Fruit fly (Drosophila melanogaster) whole organism, wandering third instar larva: ENCODE measurements around the gene lectin-24Db.

ENCODE experiments used
- Abd-B ChIP-seq: fragments of >200 bp; optimal IDR thresholded peaks from 2 replicates; lab custom pipeline; 2017; ENCODE audit warnings: missing biosample characterization, missing genetic modification characterization
- CG32264 ChIP-seq: fragments of 200-800 bp; sonication (Bioruptor generic); optimal IDR thresholded peaks from 2 replicates; lab custom pipeline; 2016; ENCODE audit warnings: missing biosample characterization, missing genetic modification characterization
- CG9705 ChIP-seq: fragments of 200-800 bp; sonication (Bioruptor generic); optimal IDR thresholded peaks from 2 replicates; lab custom pipeline; 2018; ENCODE audit warnings: missing biosample characterization, mild to moderate bottlenecking, missing genetic modification characterization
- Dfd ChIP-seq: fragments of >200 bp; optimal IDR thresholded peaks from 2 replicates; lab custom pipeline; 2017; ENCODE audit warnings: missing biosample characterization, missing genetic modification characterization
- Dif ChIP-seq: fragments of 200-275, 200-300 bp; sonication (Bioruptor generic); optimal IDR thresholded peaks from 2 replicates; lab custom pipeline; 2018; ENCODE audit warnings: missing biosample characterization, missing genetic modification characterization; ENCODE audit not compliant: partially characterized antibody
- GATAd ChIP-seq: sonication (Bioruptor generic); optimal IDR thresholded peaks from 2 replicates; lab custom pipeline; 2016; ENCODE audit warnings: missing biosample characterization, missing genetic modification characterization
- HLH106 ChIP-seq: fragments of 200-800 bp; optimal IDR thresholded peaks from 3 replicates; lab custom pipeline; 2019; ENCODE audit warnings: missing biosample characterization, mild to moderate bottlenecking, missing genetic modification characterization, moderate library complexity
- Hnf4 ChIP-seq: fragments of 200-800 bp; sonication (Bioruptor generic); optimal IDR thresholded peaks from 2 replicates; lab custom pipeline; 2016; ENCODE audit warnings: missing biosample characterization, mild to moderate bottlenecking, missing genetic modification characterization
- Hr78 ChIP-seq: fragments of >200 bp; optimal IDR thresholded peaks from 2 replicates; lab custom pipeline; 2017; ENCODE audit warnings: missing biosample characterization, missing genetic modification characterization
- Hr83 ChIP-seq: fragments of 200-300 bp; sonication (Bioruptor generic); optimal IDR thresholded peaks from 2 replicates; lab custom pipeline; 2016; ENCODE audit warnings: missing biosample characterization, mild to moderate bottlenecking, missing genetic modification characterization, moderate library complexity; ENCODE audit not compliant: poor library complexity, severe bottlenecking
- Jra ChIP-seq: sonication (Bioruptor generic); optimal IDR thresholded peaks from 2 replicates; lab custom pipeline; 2016; ENCODE audit warnings: missing biosample characterization, missing genetic modification characterization
- Mio ChIP-seq: sonication (Bioruptor generic); optimal IDR thresholded peaks from 2 replicates; lab custom pipeline; 2016; ENCODE audit warnings: missing biosample characterization, missing genetic modification characterization
- Myc ChIP-seq: fragments of >200 bp; optimal IDR thresholded peaks from 2 replicates; lab custom pipeline; 2017
- N ChIP-seq: fragments of >200 bp; optimal IDR thresholded peaks from 2 replicates; lab custom pipeline; 2018; ENCODE audit warnings: missing biosample characterization, missing external identifiers, missing genetic modification characterization
- OdsH ChIP-seq: fragments of 200-800 bp; sonication (Bioruptor generic); optimal IDR thresholded peaks from 2 replicates; lab custom pipeline; 2016; ENCODE audit warnings: missing biosample characterization, mild to moderate bottlenecking, missing genetic modification characterization
- Rel ChIP-seq, 2 experiments: fragments of 200-800 bp; sonication (Bioruptor generic) in 1 of 2; optimal IDR thresholded peaks; 2 replicates in 1 of 2; 3 replicates in 1 of 2; lab custom pipeline; 2016 to 2019; ENCODE audit warnings: mild to moderate bottlenecking in 2 of 2, missing biosample characterization in 2 of 2, missing genetic modification characterization in 2 of 2, moderate library complexity in 1 of 2
- Sp1 ChIP-seq: fragments of 200-800 bp; sonication (Bioruptor generic); optimal IDR thresholded peaks from 3 replicates; lab custom pipeline; 2019; ENCODE audit warnings: missing biosample characterization, mild to moderate bottlenecking, missing genetic modification characterization, moderate library complexity
- Vsx2 ChIP-seq: fragments of 200-300, 225-300 bp; sonication (Bioruptor generic); optimal IDR thresholded peaks from 2 replicates; lab custom pipeline; 2018; ENCODE audit warnings: missing biosample characterization, missing genetic modification characterization; ENCODE audit not compliant: partially characterized antibody
- br ChIP-seq: fragments of 200-800 bp; sonication (Bioruptor generic); optimal IDR thresholded peaks from 2 replicates; lab custom pipeline; 2016; ENCODE audit warnings: missing biosample characterization, missing genetic modification characterization
- brk ChIP-seq: fragments of 200-800 bp; sonication (Bioruptor generic); optimal IDR thresholded peaks from 2 replicates; lab custom pipeline; 2016; ENCODE audit warnings: missing biosample characterization, mild to moderate bottlenecking, missing genetic modification characterization
- dl ChIP-seq, 2 experiments: fragments of 175-275, 200-275 bp in 1 of 2; fragments of 200-275 bp in 1 of 2; sonication (Bioruptor generic); optimal IDR thresholded peaks; lab custom pipeline; 2018; ENCODE audit warnings: mild to moderate bottlenecking in 2 of 2, missing biosample characterization in 2 of 2, missing genetic modification characterization in 2 of 2, moderate library complexity in 2 of 2; ENCODE audit not compliant: partially characterized antibody in 2 of 2, insufficient read depth in 1 of 2
- dmrt93B ChIP-seq: fragments of 200-800 bp; sonication (Bioruptor generic); optimal IDR thresholded peaks from 2 replicates; lab custom pipeline; 2018; ENCODE audit warnings: missing biosample characterization, mild to moderate bottlenecking, missing genetic modification characterization
- dsf ChIP-seq: sonication (Bioruptor generic); optimal IDR thresholded peaks from 2 replicates; lab custom pipeline; 2016; ENCODE audit warnings: missing biosample characterization, missing genetic modification characterization, borderline replicate concordance
- ey ChIP-seq: fragments of 200-800 bp; sonication (Bioruptor generic); optimal IDR thresholded peaks from 2 replicates; lab custom pipeline; 2016; ENCODE audit warnings: missing biosample characterization, missing genetic modification characterization
- foxo ChIP-seq, 2 experiments: fragments of 200-800 bp; sonication (Bioruptor generic); optimal IDR thresholded peaks; 2 replicates in 1 of 2; 3 replicates in 1 of 2; lab custom pipeline; 2016 to 2017; ENCODE audit warnings: missing biosample characterization in 2 of 2, missing genetic modification characterization in 2 of 2
- fru ChIP-seq: fragments of 200-800 bp; sonication (Bioruptor generic); optimal IDR thresholded peaks from 3 replicates; lab custom pipeline; 2016; ENCODE audit warnings: missing biosample characterization, mild to moderate bottlenecking, missing genetic modification characterization
- h ChIP-seq: fragments of 200-800 bp; sonication (Bioruptor generic); optimal IDR thresholded peaks from 3 replicates; lab custom pipeline; 2016; ENCODE audit warnings: missing biosample characterization, mild to moderate bottlenecking, missing genetic modification characterization
- jim ChIP-seq: fragments of 175-275, 200-325 bp; sonication (Bioruptor generic); optimal IDR thresholded peaks from 2 replicates; lab custom pipeline; 2016; ENCODE audit warnings: missing biosample characterization, mild to moderate bottlenecking, missing genetic modification characterization
- pan ChIP-seq: fragments of >200 bp; optimal IDR thresholded peaks from 2 replicates; lab custom pipeline; 2017
- psq ChIP-seq: fragments of 200-800 bp; sonication (Bioruptor generic); optimal IDR thresholded peaks from 3 replicates; lab custom pipeline; 2017; ENCODE audit warnings: missing biosample characterization, mild to moderate bottlenecking, missing genetic modification characterization, moderate library complexity
- rgr ChIP-seq: fragments of 200-800 bp; sonication (Bioruptor generic); optimal IDR thresholded peaks from 3 replicates; lab custom pipeline; 2016; ENCODE audit warnings: missing biosample characterization, mild to moderate bottlenecking, missing genetic modification characterization
- sage ChIP-seq: fragments of 200-800 bp; sonication (Bioruptor generic); optimal IDR thresholded peaks from 2 replicates; lab custom pipeline; 2016; ENCODE audit warnings: missing biosample characterization, mild to moderate bottlenecking, missing genetic modification characterization
- sv ChIP-seq: fragments of 200-800 bp; sonication (Bioruptor generic); optimal IDR thresholded peaks from 3 replicates; lab custom pipeline; 2016; ENCODE audit warnings: missing biosample characterization, missing genetic modification characterization
- tai ChIP-seq: sonication (Bioruptor generic); optimal IDR thresholded peaks from 2 replicates; lab custom pipeline; 2016; ENCODE audit warnings: missing biosample characterization, missing genetic modification characterization
- usp ChIP-seq: fragments of >200 bp; optimal IDR thresholded peaks from 2 replicates; lab custom pipeline; 2017; ENCODE audit warnings: missing biosample characterization, missing genetic modification characterization
- woc ChIP-seq: sonication (Bioruptor generic); optimal IDR thresholded peaks from 2 replicates; lab custom pipeline; 2016; ENCODE audit warnings: missing biosample characterization, mild to moderate bottlenecking, missing genetic modification characterization

The lectin-24Db gene

DNA sequence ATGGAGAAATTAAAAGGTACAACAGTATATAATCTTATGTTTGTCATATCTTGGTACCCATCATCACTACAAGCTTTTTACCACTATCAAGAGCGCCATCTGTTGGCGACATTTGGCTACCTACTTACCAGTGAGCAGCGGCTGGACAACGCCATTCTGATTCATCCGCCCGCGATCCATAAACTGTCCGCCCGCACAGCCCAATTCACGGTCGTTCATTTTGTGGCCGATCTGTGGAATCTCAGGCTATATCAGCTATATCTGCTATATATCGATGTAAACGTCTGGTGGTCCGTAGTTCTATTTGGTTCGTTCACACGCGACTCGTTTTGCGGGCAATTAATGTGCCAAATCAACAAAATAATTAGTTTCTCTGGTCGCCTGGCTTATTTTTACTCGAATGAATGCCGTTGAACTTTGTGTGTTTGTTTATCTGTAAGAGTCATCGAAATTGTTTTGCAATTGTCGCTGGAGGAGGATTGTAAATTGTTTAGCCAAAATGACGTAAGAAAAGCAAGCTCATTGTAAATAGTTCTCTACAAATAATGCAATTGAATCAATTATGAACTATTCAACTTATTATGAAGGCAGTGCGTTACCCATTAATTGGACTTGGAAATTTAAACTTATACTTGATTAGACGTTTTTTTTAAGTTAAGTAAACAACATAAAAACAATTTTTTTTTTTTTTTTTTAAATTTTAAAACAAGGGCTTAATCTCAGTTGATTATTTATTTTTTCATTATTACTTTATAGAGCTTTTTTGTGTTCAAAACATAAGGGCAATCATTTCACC is 8.6 kb downstream of the lectin-24Db start:
- no peak for TF ChIP-seq fru (GFP tag; lab: Kevin White, UChicago)
- TF ChIP-seq Hr78 (GFP tag; lab: Kevin White, UChicago): no peak
- no peak for TF ChIP-seq Dif
- no peak for TF ChIP-seq CG32264
- no peak for TF ChIP-seq CG9705
- TF ChIP-seq GATAd: no peak
- TF ChIP-seq sv (GFP tag; lab: Kevin White, UChicago): no peak
- no peak for TF ChIP-seq tai
- no peak for TF ChIP-seq psq (GFP tag; lab: Kevin White, UChicago)
- TF ChIP-seq ey: no peak
- no peak for TF ChIP-seq dmrt93B (GFP tag; lab: Kevin White, UChicago)
- TF ChIP-seq Hr83 (GFP tag; lab: Kevin White, UChicago): no peak
- no peak for TF ChIP-seq rgr (GFP tag; lab: Kevin White, UChicago)

- no peak for TF ChIP-seq CG9705
- peak; percentile 94 for TF ChIP-seq Dif
- TF ChIP-seq Dfd (GFP tag; lab: Kevin White, UChicago): no peak
- no peak for TF ChIP-seq HLH106 (tag; lab: Kevin White, UChicago)
- no peak for TF ChIP-seq tai
- TF ChIP-seq brk (GFP tag; lab: Kevin White, UChicago): no peak
- no peak for TF ChIP-seq Abd-B (GFP tag; lab: Kevin White, UChicago)
- no peak for TF ChIP-seq Jra (GFP tag; lab: Kevin White, UChicago)
- TF ChIP-seq pan: no peak
- peak; percentile 25 for TF ChIP-seq sage (GFP tag; lab: Kevin White, UChicago)
- peak; percentile 10 for TF ChIP-seq Sp1 (GFP tag; lab: Kevin White, UChicago)
- TF ChIP-seq ey: no peak
- no peak for TF ChIP-seq jim (GFP tag; lab: Kevin White, UChicago)
- TF ChIP-seq fru (GFP tag; lab: Kevin White, UChicago): peak; percentile 82
- peak; percentile 15 for TF ChIP-seq psq (GFP tag; lab: Kevin White, UChicago)
- no peak for TF ChIP-seq Hr78 (GFP tag; lab: Kevin White, UChicago)
- TF ChIP-seq dmrt93B (GFP tag; lab: Kevin White, UChicago): no peak
- TF ChIP-seq OdsH: no peak
- TF ChIP-seq Hr83 (GFP tag; lab: Kevin White, UChicago): no peak
- TF ChIP-seq usp: no peak
- no peak for TF ChIP-seq CG32264
- TF ChIP-seq foxo (GFP tag; optimal IDR thresholded peaks at IDR 0.05; lab: Kevin White, UChicago): peak in 1 of 2 experiments; percentile 44
- TF ChIP-seq Vsx2 (GFP tag; lab: Kevin White, UChicago): peak; percentile 80
- peak; percentile 22 for TF ChIP-seq rgr (GFP tag; lab: Kevin White, UChicago)
- TF ChIP-seq sv (GFP tag; lab: Kevin White, UChicago): no peak
- TF ChIP-seq Mio (GFP tag; lab: Kevin White, UChicago): no peak
- no peak for TF ChIP-seq Rel (GFP tag; optimal IDR thresholded peaks at IDR 0.05; lab: Kevin White, UChicago)
- no peak for TF ChIP-seq Rel (tag; optimal IDR thresholded peaks at IDR 0.05; lab: Kevin White, UChicago)
- TF ChIP-seq Hnf4 (GFP tag; lab: Kevin White, UChicago): no peak
- no peak for TF ChIP-seq br (GFP tag; lab: Kevin White, UChicago)
- TF ChIP-seq woc (GFP tag; lab: Kevin White, UChicago): no peak
- TF ChIP-seq dl (GFP tag; optimal IDR thresholded peaks at IDR 0.05; lab: Kevin White, UChicago; ENCODE audit: insufficient read depth in 1 of 2, partially characterized antibody in 2 of 2): peak; percentile 80 to 84
- TF ChIP-seq N (GFP tag; lab: Kevin White, UChicago): no peak
- no peak for TF ChIP-seq Myc
- TF ChIP-seq dsf: no peak
- peak; percentile 37 for TF ChIP-seq h (GFP tag; lab: Kevin White, UChicago)
- TF ChIP-seq, all 38 proteins: peak for 10
Measured at dm6 chr2L:4197143-4197912, 9.4 kb downstream of the lectin-24Db start.
